Fruit fly (Drosophila melanogaster): Measurements from ENCODE around the gene CG12075.
A peak's percentile ranks its signal among the peaks of the same experiment; 100 is the strongest.

CG12075 gene

dm6 chrX:8891565-8892276, 53.6 kb downstream of the CG12075 start (continued):
- peak; percentile 91 for TF ChIP-seq Dif (GFP tag; optimal IDR thresholded peaks at IDR 0.05; ENCODE audit: partially characterized antibody)
- TF ChIP-seq sage (GFP tag; optimal IDR thresholded peaks at IDR 0.05): peak; percentile 58
- TF ChIP-seq ey (GFP tag; optimal IDR thresholded peaks at IDR 0.05): peak; percentile 24
- no peak for TF ChIP-seq Myc (optimal IDR thresholded peaks at IDR 0.05)
- peak; percentile 32 for TF ChIP-seq h (GFP tag; optimal IDR thresholded peaks at IDR 0.05)
- TF ChIP-seq HLH106 (tag; optimal IDR thresholded peaks at IDR 0.05): peak; percentile 22
- TF ChIP-seq Rel (GFP tag; optimal IDR thresholded peaks at IDR 0.05): peak; percentile 50
- peak; percentile 10 for TF ChIP-seq Rel (tag; optimal IDR thresholded peaks at IDR 0.05)
- TF ChIP-seq psq (GFP tag; optimal IDR thresholded peaks at IDR 0.05): peak; percentile 62
- no peak for TF ChIP-seq Hnf4 (GFP tag; optimal IDR thresholded peaks at IDR 0.05)
- TF ChIP-seq Hr78 (GFP tag; optimal IDR thresholded peaks at IDR 0.05): no peak

DNA sequence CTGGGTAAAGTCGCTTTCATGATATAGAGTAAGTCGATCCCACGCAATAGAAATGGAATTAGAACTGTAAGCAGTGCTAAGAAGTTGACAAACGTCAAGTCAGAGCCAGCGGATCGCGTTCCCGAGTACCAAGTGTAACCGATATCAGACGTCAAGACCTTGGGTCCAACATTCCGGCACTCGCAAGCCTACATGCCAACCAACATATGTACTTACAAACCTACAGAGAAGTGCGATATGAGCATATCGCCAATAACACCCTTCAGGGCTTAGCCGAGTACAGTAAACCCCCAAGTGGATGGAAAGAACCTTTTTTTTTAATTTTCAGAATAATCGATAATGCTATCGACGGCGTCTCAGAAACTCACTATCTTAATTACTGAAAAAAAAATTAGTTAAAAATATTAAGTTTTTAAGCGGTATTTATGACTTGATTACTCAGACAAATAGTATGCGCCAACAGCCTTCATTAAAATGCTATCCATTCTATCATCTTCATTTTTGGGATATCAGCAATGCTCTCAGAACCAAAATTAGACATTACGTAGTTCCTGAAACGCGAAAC, 54.4 kb downstream of the CG12075 start:
- TF ChIP-seq sv (GFP tag; optimal IDR thresholded peaks at IDR 0.05): peak; percentile 13
- no peak for TF ChIP-seq Hr83 (GFP tag; optimal IDR thresholded peaks at IDR 0.05; ENCODE audit: poor library complexity, severe bottlenecking)
- TF ChIP-seq psq (GFP tag; optimal IDR thresholded peaks at IDR 0.05): no peak
- no peak for TF ChIP-seq HLH106 (tag; optimal IDR thresholded peaks at IDR 0.05)
- no peak for TF ChIP-seq Abd-B (GFP tag; optimal IDR thresholded peaks at IDR 0.05)
- TF ChIP-seq woc (GFP tag; optimal IDR thresholded peaks at IDR 0.05): no peak
- TF ChIP-seq dmrt93B (GFP tag; optimal IDR thresholded peaks at IDR 0.05): no peak
- TF ChIP-seq pan (optimal IDR thresholded peaks at IDR 0.05): no peak
- TF ChIP-seq Vsx2 (GFP tag; optimal IDR thresholded peaks at IDR 0.05; ENCODE audit: partially characterized antibody): no peak
- peak; percentile 14 for TF ChIP-seq rgr (GFP tag; optimal IDR thresholded peaks at IDR 0.05)
- TF ChIP-seq usp (GFP tag; optimal IDR thresholded peaks at IDR 0.05): no peak
- TF ChIP-seq Myc (optimal IDR thresholded peaks at IDR 0.05): no peak
- TF ChIP-seq tai (GFP tag; optimal IDR thresholded peaks at IDR 0.05): no peak
- TF ChIP-seq sage (GFP tag; optimal IDR thresholded peaks at IDR 0.05): no peak
- no peak for TF ChIP-seq br (GFP tag; optimal IDR thresholded peaks at IDR 0.05)
- TF ChIP-seq Sp1 (GFP tag; optimal IDR thresholded peaks at IDR 0.05): no peak
- TF ChIP-seq GATAd (GFP tag; optimal IDR thresholded peaks at IDR 0.05): no peak
- TF ChIP-seq Dfd (GFP tag; optimal IDR thresholded peaks at IDR 0.05): no peak
- no peak for TF ChIP-seq ey (GFP tag; optimal IDR thresholded peaks at IDR 0.05)
- TF ChIP-seq Rel (GFP tag; optimal IDR thresholded peaks at IDR 0.05): no peak
- TF ChIP-seq Rel (tag; optimal IDR thresholded peaks at IDR 0.05): no peak
- TF ChIP-seq N (GFP tag; optimal IDR thresholded peaks at IDR 0.05): no peak
- peak; percentile 29 for TF ChIP-seq fru (GFP tag; optimal IDR thresholded peaks at IDR 0.05)
- TF ChIP-seq Jra (GFP tag; optimal IDR thresholded peaks at IDR 0.05): no peak
- TF ChIP-seq dl (GFP tag; optimal IDR thresholded peaks at IDR 0.05; ENCODE audit: insufficient read depth in 1 of 2, partially characterized antibody in 2 of 2): no peak
- no peak for TF ChIP-seq lola (GFP tag; optimal IDR thresholded peaks at IDR 0.05)
- no peak for TF ChIP-seq CrebA (GFP tag; optimal IDR thresholded peaks at IDR 0.05; ENCODE audit: borderline replicate concordance)
- TF ChIP-seq CG32264 (GFP tag; optimal IDR thresholded peaks at IDR 0.05): no peak
- no peak for TF ChIP-seq dsf (GFP tag; optimal IDR thresholded peaks at IDR 0.05; ENCODE audit: borderline replicate concordance)
- no peak for TF ChIP-seq OdsH (GFP tag; optimal IDR thresholded peaks at IDR 0.05)
- TF ChIP-seq Mio (GFP tag; optimal IDR thresholded peaks at IDR 0.05): no peak
- TF ChIP-seq h (GFP tag; optimal IDR thresholded peaks at IDR 0.05): peak; percentile 28
- TF ChIP-seq Hr78 (GFP tag; optimal IDR thresholded peaks at IDR 0.05): no peak
- TF ChIP-seq CG9705 (GFP tag; optimal IDR thresholded peaks at IDR 0.05): no peak
- TF ChIP-seq brk (GFP tag; optimal IDR thresholded peaks at IDR 0.05): no peak
- TF ChIP-seq Dif (GFP tag; optimal IDR thresholded peaks at IDR 0.05; ENCODE audit: partially characterized antibody): no peak
- no peak for TF ChIP-seq jim (GFP tag; optimal IDR thresholded peaks at IDR 0.05)
- peak; percentile 30 for TF ChIP-seq Hnf4 (GFP tag; optimal IDR thresholded peaks at IDR 0.05)
- peak in 1 of 2 experiments; percentile 9 for TF ChIP-seq foxo (GFP tag; optimal IDR thresholded peaks at IDR 0.05)
